Worm (Caenorhabditis elegans): Measurements from ENCODE around the gene zer-1.

DNA sequence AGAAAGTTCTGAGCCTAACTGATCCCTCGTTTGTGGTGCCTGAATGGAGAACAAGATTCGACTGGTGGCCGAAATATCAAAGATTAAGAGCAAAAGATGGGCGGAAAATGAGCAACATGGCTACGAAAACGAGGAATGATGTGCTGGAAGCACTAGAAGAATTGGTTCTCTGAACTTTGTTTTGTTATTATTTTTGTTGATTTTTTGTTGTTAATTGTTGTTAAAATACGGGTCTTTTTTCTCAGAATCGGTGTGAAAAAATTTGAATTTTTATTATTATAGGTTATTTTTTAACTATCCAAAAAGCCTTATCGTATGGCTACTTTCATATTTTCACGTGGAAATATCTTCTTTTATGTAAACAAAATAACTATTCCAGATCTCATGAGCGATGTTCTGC lies 30.3 kb downstream of the zer-1 start, which contains the start of gene K02F3.12:
- TF ChIP-seq dmd-4 (tag; optimal IDR thresholded peaks at IDR 0.05; ENCODE audit: borderline replicate concordance) (no peak), ets-4 (tag; optimal IDR thresholded peaks at IDR 0.05) (no peak), ceh-24 (tag; optimal IDR thresholded peaks at IDR 0.05) (no peak), C08G9.2 (tag; optimal IDR thresholded peaks at IDR 0.05) (no peak), lin-11 (tag; optimal IDR thresholded peaks at IDR 0.05) (no peak), ama-1 (optimal IDR thresholded peaks at IDR 0.05) (no peak), nhr-11 (tag; optimal IDR thresholded peaks at IDR 0.05) (no peak), unc-86 (tag; optimal IDR thresholded peaks at IDR 0.05) (no peak), pqm-1 (tag; optimal IDR thresholded peaks at IDR 0.05) (no peak), elt-4 (tag; optimal IDR thresholded peaks at IDR 0.05) (no peak), lim-6 (tag; optimal IDR thresholded peaks at IDR 0.05) (no peak), odd-2 (tag; optimal IDR thresholded peaks at IDR 0.05) (no peak), pha-4 (tag; optimal IDR thresholded peaks at IDR 0.05) (no peak), pag-3 (tag; optimal IDR thresholded peaks at IDR 0.05; ENCODE audit: borderline replicate concordance) (no peak)

Measured in whole organism, late embryonic.